Worm (Caenorhabditis elegans): Measurements from ENCODE around the gene F36D3.14.
"Not testable (repeated sequence)": the region's sequence is repeated elsewhere in the genome, so short reads cannot be mapped to it uniquely, and the experiment has no call there.

Gene F36D3.14

DNA sequence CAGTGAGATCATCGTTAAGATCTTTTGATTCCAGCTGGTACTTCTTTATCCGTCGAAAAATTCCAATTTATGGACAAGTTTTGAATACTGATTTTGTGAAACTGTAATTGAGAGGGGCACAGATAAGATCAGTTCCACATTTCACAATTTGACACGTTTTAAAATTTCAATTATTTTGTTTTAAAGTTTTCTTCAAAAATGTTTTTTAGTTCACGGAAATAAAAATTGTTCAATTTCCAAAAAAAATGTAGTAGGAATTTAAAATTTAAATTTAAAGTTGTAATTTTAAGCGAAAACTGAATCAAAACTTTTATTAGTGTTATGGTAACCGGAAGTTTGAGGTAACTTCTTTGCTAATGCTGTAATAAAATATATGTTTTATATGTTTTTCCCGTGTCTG lies 14.6 kb upstream of the F36D3.14 start, which contains the start of gene F36D3.4:
F36D3.4 (minus strand) TSS at position 101 of the 400 bp plus-strand sequence.
- TF ChIP-seq ceh-16 (tag; optimal IDR thresholded peaks at IDR 0.05) (no peak), nhr-11 (tag; optimal IDR thresholded peaks at IDR 0.05) (no peak)

DNA sequence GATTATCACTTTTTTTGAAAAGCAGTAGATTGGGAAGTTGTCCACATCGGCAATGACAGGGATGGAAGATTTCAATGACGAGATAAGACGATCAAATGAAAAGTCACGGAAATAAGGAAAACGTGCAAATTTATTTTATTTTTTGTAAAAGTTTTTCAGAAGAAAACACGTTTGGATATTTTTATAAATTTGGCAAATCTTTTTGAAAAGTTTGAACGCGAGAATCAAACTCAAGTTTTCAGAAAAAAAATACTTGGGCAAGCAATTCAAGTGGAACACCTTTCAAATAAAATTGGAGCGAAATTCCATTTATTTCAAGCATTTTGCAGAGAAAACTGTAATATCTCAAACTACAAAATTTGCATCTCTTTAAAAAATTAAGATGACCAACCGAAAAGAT lies 12.1 kb upstream of the F36D3.14 start, which contains the start of gene F36D3.5:
F36D3.5 (minus strand) TSS at position 101 of the 400 bp plus-strand sequence.
- TF ChIP-seq lsy-12 (tag; optimal IDR thresholded peaks at IDR 0.05); eor-1 (tag; optimal IDR thresholded peaks at IDR 0.05); sea-2 (GFP tag; optimal IDR thresholded peaks at IDR 0.05): not testable (repeated sequence)

ce11 chrV:16508667-16509066 lies 5.6 kb upstream of the F36D3.14 start, which contains the start of gene srr-3:
srr-3 (minus strand) TSS chrV:16508767.
- TF ChIP-seq elt-2 (tag; optimal IDR thresholded peaks at IDR 0.05) (no peak), mdl-1 (tag; optimal IDR thresholded peaks at IDR 0.05) (no peak), hmg-11 (tag; optimal IDR thresholded peaks at IDR 0.05) (no peak), aly-2 (tag; optimal IDR thresholded peaks at IDR 0.05) (no peak), nfya-1 (tag; optimal IDR thresholded peaks at IDR 0.05; ENCODE audit: insufficient read depth) (no peak), ZK546.5 (tag; optimal IDR thresholded peaks at IDR 0.05) (no peak), lin-39 (tag; optimal IDR thresholded peaks at IDR 0.05) (no peak), ama-1 (optimal IDR thresholded peaks at IDR 0.05) (no peak), ztf-11 (tag; optimal IDR thresholded peaks at IDR 0.05) (no peak), snpc-4 (tag; optimal IDR thresholded peaks at IDR 0.05) (no peak), ceh-9 (tag; optimal IDR thresholded peaks at IDR 0.05) (no peak), nhr-76 (tag; optimal IDR thresholded peaks at IDR 0.05) (no peak), unc-39 (tag; optimal IDR thresholded peaks at IDR 0.05) (no peak), nhr-11 (tag; optimal IDR thresholded peaks at IDR 0.05) (no peak), egl-5 (tag; optimal IDR thresholded peaks at IDR 0.05) (no peak)

DNA sequence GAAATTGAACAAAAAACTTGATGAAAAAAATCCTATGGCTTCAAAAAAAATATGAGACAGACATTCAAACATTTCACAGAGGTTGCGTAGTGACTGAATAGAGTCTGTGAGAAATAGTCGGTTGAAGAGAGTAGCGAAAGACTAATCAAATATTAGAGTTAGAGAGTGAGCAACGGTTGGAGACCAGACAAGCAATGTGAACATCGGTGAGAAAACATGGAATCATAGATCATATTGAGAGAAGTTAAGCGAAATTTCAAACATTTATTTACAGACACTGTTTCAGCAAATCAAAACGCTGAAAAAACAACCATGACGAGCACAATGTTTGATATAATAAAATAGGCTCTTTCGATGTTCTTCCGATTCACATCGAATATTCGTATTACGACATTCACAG lies 3.6 kb upstream of the F36D3.14 start:
- no peak for TF ChIP-seq pqm-1 (tag; optimal IDR thresholded peaks at IDR 0.05)
- TF ChIP-seq pha-4 (tag; optimal IDR thresholded peaks at IDR 0.05), result peak; percentile 49

DNA sequence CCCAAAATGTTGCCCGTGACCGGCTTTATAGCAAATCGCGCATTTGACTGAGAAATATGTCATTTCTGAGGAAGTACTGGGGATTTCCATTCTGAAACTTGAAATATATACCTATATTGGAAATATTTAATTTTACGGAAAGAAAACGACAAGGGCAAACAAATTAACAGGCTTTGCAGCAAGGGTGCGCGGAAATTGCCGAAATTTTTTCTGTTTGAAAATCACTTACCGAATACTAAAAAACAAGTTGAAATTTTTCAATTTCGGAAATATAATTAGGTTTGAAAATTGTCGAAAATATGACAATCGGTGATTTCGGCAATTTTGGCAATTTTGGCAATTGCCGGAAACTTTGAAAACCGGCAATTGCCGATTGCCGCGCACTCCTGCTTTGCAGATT lies 2.8 kb upstream of the F36D3.14 start, which contains the start of gene nhr-54:
nhr-54 (minus strand) TSS at position 101 of the 400 bp plus-strand sequence.
- TF ChIP-seq eor-1 (tag; optimal IDR thresholded peaks at IDR 0.05) (no peak), nhr-237 (tag; optimal IDR thresholded peaks at IDR 0.05) (no peak), nhr-12 (tag; optimal IDR thresholded peaks at IDR 0.05) (no peak), elt-1 (tag; optimal IDR thresholded peaks at IDR 0.05) (no peak), mdl-1 (tag; optimal IDR thresholded peaks at IDR 0.05) (no peak), lsy-12 (tag; optimal IDR thresholded peaks at IDR 0.05) (no peak), zag-1 (tag; optimal IDR thresholded peaks at IDR 0.05) (no peak), ama-1 (optimal IDR thresholded peaks at IDR 0.05) (no peak), snpc-4 (tag; optimal IDR thresholded peaks at IDR 0.05) (no peak), hmg-11 (tag; optimal IDR thresholded peaks at IDR 0.05) (no peak), nhr-76 (tag; optimal IDR thresholded peaks at IDR 0.05) (no peak), nhr-43 (tag; optimal IDR thresholded peaks at IDR 0.05; ENCODE audit: poor library complexity, severe bottlenecking) (no peak), nhr-25 (tag; optimal IDR thresholded peaks at IDR 0.05) (no peak), fkh-10 (GFP tag; optimal IDR thresholded peaks at IDR 0.05) (no peak), nhr-77 (tag; optimal IDR thresholded peaks at IDR 0.05) (no peak), egl-27 (tag; optimal IDR thresholded peaks at IDR 0.05) (no peak), aly-2 (tag; optimal IDR thresholded peaks at IDR 0.05) (no peak), ceh-28 (tag; optimal IDR thresholded peaks at IDR 0.05) (no peak), pqm-1 (tag; optimal IDR thresholded peaks at IDR 0.05) (no peak)

DNA sequence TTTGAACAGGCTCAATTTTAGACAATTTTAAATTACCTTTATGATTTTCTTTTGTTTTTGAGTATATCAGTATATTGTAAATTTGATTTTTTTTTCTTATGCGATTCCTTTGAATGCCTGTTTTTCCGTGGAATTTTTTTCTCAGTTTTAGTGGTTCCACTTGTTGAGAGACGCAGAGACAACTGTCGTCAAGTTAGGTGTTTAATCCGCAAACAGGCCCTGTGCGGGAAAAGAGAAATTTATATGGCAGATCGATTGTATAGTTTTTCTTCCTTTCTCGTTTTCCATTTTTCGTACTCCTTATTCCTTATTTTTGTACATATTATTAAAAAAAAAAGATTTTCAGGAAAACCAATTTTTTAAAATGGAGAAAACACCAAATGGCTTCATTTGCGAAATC lies 4.1 kb downstream of the F36D3.14 start, which contains the start of gene F36D3.1:
F36D3.1 (plus strand) TSS at position 347 of the 400 bp plus-strand sequence.
- TF ChIP-seq skn-1 (tag; optimal IDR thresholded peaks at IDR 0.05) (peak; percentile 15), lin-15B (tag; optimal IDR thresholded peaks at IDR 0.05) (peak; percentile 64), hmg-11 (tag; optimal IDR thresholded peaks at IDR 0.05) (peak; percentile 22), snpc-4 (tag; optimal IDR thresholded peaks at IDR 0.05) (peak; percentile 70), ama-1 (optimal IDR thresholded peaks at IDR 0.05) (no peak), lin-39 (tag; optimal IDR thresholded peaks at IDR 0.05) (no peak), pha-4 (tag; optimal IDR thresholded peaks at IDR 0.05) (peak; percentile 58), ceh-28 (tag; optimal IDR thresholded peaks at IDR 0.05) (peak; percentile 36), elt-2 (tag; optimal IDR thresholded peaks at IDR 0.05) (peak; percentile 19), nfya-1 (tag; optimal IDR thresholded peaks at IDR 0.05; ENCODE audit: insufficient read depth) (peak; percentile 70)

All from whole organism, L3 larva.